Worm (Caenorhabditis elegans) whole organism, L4 larva: ENCODE measurements around the gene egl-6.

Experiments used
- R02D3.7 ChIP-seq: fragments of 150-350 bp; sonication (generic microtip); optimal IDR thresholded peaks from 3 replicates; lab custom pipeline; 2014; ENCODE audit warnings: missing biosample characterization, missing genetic modification characterization
- ZK546.5 ChIP-seq, 2 experiments: sonication (generic microtip); optimal IDR thresholded peaks; 2 replicates each; lab custom pipeline; 2017; ENCODE audit warnings: missing biosample characterization in 2 of 2, missing genetic modification characterization in 2 of 2
- aha-1 ChIP-seq: fragments of 150-350 bp; peaks from one replicate; lab custom pipeline; 2014; ENCODE audit warnings: missing biosample characterization, missing genetic modification characterization
- ceh-28 ChIP-seq: fragments of 150-350 bp; optimal IDR thresholded peaks from 2 replicates; lab custom pipeline; 2014; ENCODE audit warnings: missing biosample characterization, missing genetic modification reagents, missing genetic modification characterization
- cey-2 ChIP-seq: sonication (generic microtip); optimal IDR thresholded peaks from 3 replicates; lab custom pipeline; 2017; ENCODE audit warnings: missing genetic modification characterization, mild to moderate bottlenecking, missing compliant biosample characterization, antibody characterized with exemption, borderline replicate concordance; ENCODE audit not compliant: insufficient read depth
- ctbp-1 ChIP-seq: fragments of 200-800 bp; sonication (Bioruptor generic); IDR thresholded peaks from 2 replicates; pipeline ENCODE4 v1.3.6; 2022; ENCODE audit warnings: missing genetic modification reagents, missing genetic modification characterization, missing compliant biosample characterization
- daf-12 ChIP-seq: fragments of 150-350 bp; optimal IDR thresholded peaks from 2 replicates; lab custom pipeline; 2014; ENCODE audit warnings: missing biosample characterization, missing genetic modification reagents, missing genetic modification characterization
- daf-16 ChIP-seq, 3 experiments: sonication (generic microtip); optimal IDR thresholded peaks; 2 replicates each; lab custom pipeline; 2016 to 2017; ENCODE audit warnings: missing genetic modification characterization in 3 of 3, missing genetic modification reagents in 3 of 3, mild to moderate bottlenecking in 2 of 3, missing compliant biosample characterization in 2 of 3, missing biosample characterization in 1 of 3, moderate library complexity in 1 of 3
- dmd-6 ChIP-seq: fragments of 200-800 bp; sonication (Bioruptor generic); IDR thresholded peaks from 2 replicates; pipeline ENCODE4 v1.3.6; 2022; ENCODE audit warnings: missing genetic modification reagents, missing genetic modification characterization, missing compliant biosample characterization
- dmd-8 ChIP-seq: fragments of 200-800 bp; sonication (Bioruptor generic); IDR thresholded peaks from 2 replicates; pipeline ENCODE4 v1.3.6; 2022; ENCODE audit warnings: missing genetic modification characterization, missing compliant biosample characterization
- dve-1 ChIP-seq: sonication (generic microtip); optimal IDR thresholded peaks from 2 replicates; lab custom pipeline; 2017; ENCODE audit warnings: antibody characterized with exemption, mild to moderate bottlenecking, missing genetic modification characterization, missing compliant biosample characterization; ENCODE audit not compliant: insufficient read depth
- fkh-10 ChIP-seq: fragments of 150-350 bp; optimal IDR thresholded peaks from 2 replicates; lab custom pipeline; 2014; ENCODE audit warnings: missing biosample characterization, missing genetic modification reagents, missing genetic modification characterization
- fos-1 ChIP-seq: fragments of 150-350 bp; optimal IDR thresholded peaks from 2 replicates; lab custom pipeline; 2014; ENCODE audit warnings: missing biosample characterization, missing genetic modification characterization
- hif-1 ChIP-seq, 2 experiments: sonication (generic microtip); optimal IDR thresholded peaks; 2 replicates each; lab custom pipeline; 2016 to 2017; ENCODE audit warnings: missing compliant biosample characterization in 2 of 2, missing genetic modification characterization in 2 of 2, missing genetic modification reagents in 2 of 2, missing genotype in 2 of 2, mild to moderate bottlenecking in 1 of 2
- hlh-11 ChIP-seq: fragments of 200-800 bp; sonication (Bioruptor generic); optimal IDR thresholded peaks from 2 replicates; lab custom pipeline; 2018; ENCODE audit warnings: mild to moderate bottlenecking, missing genetic modification characterization, missing compliant biosample characterization
- lim-7 ChIP-seq: fragments of 200-800 bp; sonication (Bioruptor generic); IDR thresholded peaks from 2 replicates; pipeline ENCODE4 v1.3.6; 2022; ENCODE audit warnings: missing genetic modification characterization, missing compliant biosample characterization
- lin-29 ChIP-seq: fragments of 200-800 bp; sonication (Bioruptor generic); IDR thresholded peaks from 2 replicates; pipeline ENCODE4 v1.3.6; 2022; ENCODE audit warnings: missing genetic modification reagents, missing genetic modification characterization, missing compliant biosample characterization
- lir-3 ChIP-seq: sonication (generic microtip); optimal IDR thresholded peaks from 2 replicates; lab custom pipeline; 2016; ENCODE audit warnings: mild to moderate bottlenecking, missing genetic modification characterization, missing compliant biosample characterization
- nhr-102 ChIP-seq: sonication (generic microtip); optimal IDR thresholded peaks from 2 replicates; lab custom pipeline; 2016; ENCODE audit warnings: mild to moderate bottlenecking, missing genetic modification characterization, moderate library complexity, missing compliant biosample characterization
- nhr-111 ChIP-seq: fragments of 200-800 bp; sonication (Bioruptor generic); optimal IDR thresholded peaks from 2 replicates; lab custom pipeline; 2018; ENCODE audit warnings: mild to moderate bottlenecking, missing genetic modification characterization, missing compliant biosample characterization
- nhr-237 ChIP-seq: sonication (generic microtip); optimal IDR thresholded peaks from 2 replicates; lab custom pipeline; 2017; ENCODE audit warnings: missing biosample characterization, missing genetic modification characterization
- nhr-25 ChIP-seq: sonication (generic microtip); optimal IDR thresholded peaks from 2 replicates; lab custom pipeline; 2017; ENCODE audit warnings: missing genetic modification characterization, mild to moderate bottlenecking, missing compliant biosample characterization, antibody characterized with exemption, moderate library complexity, borderline replicate concordance; ENCODE audit not compliant: insufficient read depth
- nhr-28 ChIP-seq: fragments of 150-350 bp; optimal IDR thresholded peaks from 2 replicates; lab custom pipeline; 2014; ENCODE audit warnings: missing biosample characterization, missing genetic modification characterization
- nhr-6 ChIP-seq: fragments of 150-350 bp; optimal IDR thresholded peaks from 2 replicates; lab custom pipeline; 2014; ENCODE audit warnings: missing biosample characterization, missing genetic modification characterization
- nhr-77 ChIP-seq: fragments of 150-350 bp; optimal IDR thresholded peaks from 2 replicates; lab custom pipeline; 2014; ENCODE audit warnings: missing biosample characterization, missing genetic modification characterization
- php-3 ChIP-seq: fragments of 200-800 bp; sonication (Bioruptor generic); IDR thresholded peaks from 2 replicates; pipeline ENCODE4 v1.3.6; 2022; ENCODE audit warnings: missing genetic modification reagents, missing genetic modification characterization, missing compliant biosample characterization
- pqm-1 ChIP-seq: sonication (generic microtip); optimal IDR thresholded peaks from 2 replicates; lab custom pipeline; 2017; ENCODE audit warnings: missing biosample characterization, missing genetic modification characterization
- skn-1 ChIP-seq: fragments of 150-350 bp; optimal IDR thresholded peaks from 2 replicates; lab custom pipeline; 2014; ENCODE audit warnings: missing biosample characterization, missing genetic modification characterization
- snpc-4 ChIP-seq: fragments of 150-350 bp; optimal IDR thresholded peaks from 2 replicates; lab custom pipeline; 2014; ENCODE audit warnings: missing biosample characterization, missing genetic modification characterization
- spr-1 ChIP-seq: sonication (generic microtip); optimal IDR thresholded peaks from 2 replicates; lab custom pipeline; 2016; ENCODE audit warnings: mild to moderate bottlenecking, missing genetic modification characterization, missing compliant biosample characterization
- spr-3 ChIP-seq: fragments of 200-800 bp; sonication (Bioruptor generic); optimal IDR thresholded peaks from 2 replicates; lab custom pipeline; 2018; ENCODE audit warnings: mild to moderate bottlenecking, missing genetic modification characterization, missing compliant biosample characterization
- unc-62 ChIP-seq, 3 experiments: fragments of 150-350 bp in 1 of 3; sonication (generic microtip); optimal IDR thresholded peaks in 2 of 3; peaks in 1 of 3; 1 replicate in 1 of 3; 2 replicates in 2 of 3; lab custom pipeline; 2014 to 2017; ENCODE audit warnings: missing biosample characterization in 3 of 3, missing genetic modification characterization in 3 of 3, missing genetic modification reagents in 3 of 3, missing genotype in 1 of 3
- vab-7 ChIP-seq: fragments of 200-800 bp; sonication (Bioruptor generic); IDR thresholded peaks from 2 replicates; pipeline ENCODE4 v1.3.6; 2022; ENCODE audit warnings: missing genetic modification reagents, missing genetic modification characterization, missing compliant biosample characterization
- zfp-2 ChIP-seq: sonication (generic microtip); optimal IDR thresholded peaks from 2 replicates; lab custom pipeline; 2016; ENCODE audit warnings: mild to moderate bottlenecking, missing genetic modification characterization, missing compliant biosample characterization
- zfp-3 ChIP-seq: fragments of 200-800 bp; sonication (Bioruptor generic); conservative IDR thresholded peaks from 2 replicates; pipeline ENCODE4 v1.3.6; 2022; ENCODE audit warnings: missing genetic modification reagents, missing genetic modification characterization, missing compliant biosample characterization
- zip-11 ChIP-seq: fragments of 200-800 bp; sonication (Bioruptor generic); IDR thresholded peaks from 2 replicates; pipeline ENCODE4 v1.3.6; 2022; ENCODE audit warnings: missing genetic modification characterization, missing compliant biosample characterization
- ztf-7 ChIP-seq: fragments of 150-350 bp; optimal IDR thresholded peaks from 2 replicates; lab custom pipeline; 2014; ENCODE audit warnings: missing biosample characterization, missing genetic modification characterization

egl-6 gene

ce11 chrX:5919097-5919496 lies 11.8 kb upstream of the egl-6 start, which contains the start of gene capa-1:
Gene capa-1, plus strand, starts transcription at chrX:5919397.
- TF ChIP-seq ctbp-1 (GFP tag; lab: Robert Waterston, UW) (no peak), nhr-25 (tag; lab: Kevin White, UChicago) (no peak), ZK546.5 (tag; optimal IDR thresholded peaks at IDR 0.05; lab: Kevin White, UChicago) (no peak), spr-1 (tag; lab: Kevin White, UChicago) (no peak), nhr-237 (tag; lab: Kevin White, UChicago) (no peak), nhr-6 (tag; lab: Kevin White, UChicago) (no peak), zfp-3 (GFP tag; lab: Robert Waterston, UW) (no peak), hlh-11 (tag; lab: Kevin White, UChicago) (no peak)

ce11 chrX:5923672-5924071 lies 7.2 kb upstream of the egl-6 start:
- TF ChIP-seq dmd-8 (GFP tag; lab: Robert Waterston, UW) (no peak), aha-1 (tag; lab: Kevin White, UChicago) (peak; percentile 91)

ce11 chrX:5932923-5933322 lies 2.0 kb downstream of the egl-6 start:
- no peak for TF ChIP-seq cey-2
- no peak for TF ChIP-seq nhr-6 (tag; lab: Kevin White, UChicago)
- TF ChIP-seq hif-1 (tag; optimal IDR thresholded peaks at IDR 0.05; lab: Kevin White, UChicago), result no peak
- peak in 1 of 2 experiments; percentile 69 for TF ChIP-seq unc-62 (GFP tag; optimal IDR thresholded peaks at IDR 0.05 in 1 of 2; lab: Kevin White, UChicago)
- TF ChIP-seq unc-62 (tag; optimal IDR thresholded peaks at IDR 0.05; lab: Kevin White, UChicago), result no peak

ce11 chrX:5935473-5935872 lies 4.6 kb downstream of the egl-6 start, which contains the start of gene C46F4.3:
Gene C46F4.3, plus strand, starts transcription at chrX:5935773.
- TF ChIP-seq daf-12, result no peak
- no peak for TF ChIP-seq lir-3 (tag; lab: Kevin White, UChicago)
- no peak for TF ChIP-seq R02D3.7 (tag; lab: Kevin White, UChicago)
- TF ChIP-seq spr-3 (GFP tag; lab: Kevin White, UChicago), result no peak
- TF ChIP-seq ctbp-1 (GFP tag; lab: Robert Waterston, UW), result no peak
- no peak for TF ChIP-seq nhr-77 (tag; lab: Kevin White, UChicago)
- TF ChIP-seq snpc-4, result no peak
- TF ChIP-seq ceh-28, result no peak
- TF ChIP-seq zip-11 (GFP tag; lab: Robert Waterston, UW), result no peak
- TF ChIP-seq nhr-111 (GFP tag; lab: Kevin White, UChicago), result no peak
- TF ChIP-seq dmd-6, result no peak
- TF ChIP-seq lin-29 (GFP tag; lab: Robert Waterston, UW), result no peak
- TF ChIP-seq ztf-7 (tag; lab: Kevin White, UChicago), result no peak
- no peak for TF ChIP-seq nhr-102 (tag; lab: Kevin White, UChicago)
- TF ChIP-seq dve-1 (tag; lab: Kevin White, UChicago), result no peak
- no peak for TF ChIP-seq fkh-10 (GFP tag; lab: Kevin White, UChicago)
- no peak for TF ChIP-seq skn-1 (tag; lab: Kevin White, UChicago)
- no peak for TF ChIP-seq php-3 (GFP tag; lab: Robert Waterston, UW)
- TF ChIP-seq lim-7 (GFP tag; lab: Robert Waterston, UW), result no peak

- no peak for TF ChIP-seq vab-7
- TF ChIP-seq nhr-102 (tag; lab: Kevin White, UChicago), result no peak
- no peak for TF ChIP-seq daf-16 (GFP tag; optimal IDR thresholded peaks at IDR 0.05; lab: Kevin White, UChicago)
- peak; percentile 34 for TF ChIP-seq daf-16 (tag; optimal IDR thresholded peaks at IDR 0.05; lab: Kevin White, UChicago)
- no peak for TF ChIP-seq daf-12
- TF ChIP-seq fos-1 (tag; lab: Kevin White, UChicago), result no peak
- peak; percentile 8 for TF ChIP-seq hlh-11 (tag; lab: Kevin White, UChicago)
- TF ChIP-seq pqm-1 (tag; lab: Kevin White, UChicago), result peak; percentile 23
- TF ChIP-seq zfp-2 (tag; lab: Kevin White, UChicago), result no peak
- peak in 1 of 2 experiments; percentile 21 for TF ChIP-seq unc-62 (GFP tag; optimal IDR thresholded peaks at IDR 0.05 in 1 of 2; lab: Kevin White, UChicago)
- no peak for TF ChIP-seq unc-62 (tag; optimal IDR thresholded peaks at IDR 0.05; lab: Kevin White, UChicago)
- peak; percentile 73 for TF ChIP-seq nhr-28
- TF ChIP-seq dve-1 (tag; lab: Kevin White, UChicago), result peak; percentile 6
- no peak for TF ChIP-seq spr-1 (tag; lab: Kevin White, UChicago)
Measured at ce11 chrX:5941325-5941724, 10.4 kb downstream of the egl-6 start.
